Fruit fly (Drosophila melanogaster): ENCODE measurements around the gene mab-21.

mab-21 gene

dm6 chrX:6031692-6032091, 18.7 kb upstream of the mab-21 start (continued):
- TF ChIP-seq BEAF-32 (GFP tag; optimal IDR thresholded peaks at IDR 0.05) (no peak), Hmx (GFP tag; optimal IDR thresholded peaks at IDR 0.05) (no peak), esg (GFP tag; conservative IDR thresholded peaks at IDR 0.05) (peak; percentile 63), ash1 (GFP tag; optimal IDR thresholded peaks at IDR 0.05) (no peak), org-1 (GFP tag; optimal IDR thresholded peaks at IDR 0.05) (peak; percentile 80), CG13424 (tag; optimal IDR thresholded peaks at IDR 0.05) (peak; percentile 86), CG11696 (GFP tag; IDR thresholded peaks at IDR 0.05) (0 out of 2 replicates have a peak, but pooled peaks have one; percentile 38), CG16815 (GFP tag; optimal IDR thresholded peaks at IDR 0.05) (peak; percentile 65), Drgx (GFP tag; IDR thresholded peaks at IDR 0.05) (no peak), Asciz (GFP tag; optimal IDR thresholded peaks at IDR 0.05) (peak; percentile 65), CG9876 (GFP tag; optimal IDR thresholded peaks at IDR 0.05) (peak; percentile 59), rib (GFP tag; IDR thresholded peaks at IDR 0.05) (0 out of 2 replicates have a peak, but pooled peaks have one; percentile 28), shn (GFP tag; optimal IDR thresholded peaks at IDR 0.05) (peak; percentile 60), CG17186 (GFP tag; optimal IDR thresholded peaks at IDR 0.05) (no peak), zen2 (GFP tag; IDR thresholded peaks at IDR 0.05; ENCODE audit: partially characterized antibody) (no peak), grn (GFP tag; optimal IDR thresholded peaks at IDR 0.05) (no peak), bsh (GFP tag; optimal IDR thresholded peaks at IDR 0.05) (peak in 1 of 2 experiments; percentile 85), klu (GFP tag; IDR thresholded peaks at IDR 0.05) (0 out of 2 replicates have a peak, but pooled peaks have one; percentile 19), CG3847 (GFP tag; IDR thresholded peaks at IDR 0.05) (peak; percentile 60), CG4617 (GFP tag; optimal IDR thresholded peaks at IDR 0.05; ENCODE audit: borderline replicate concordance) (no peak), CG31365 (tag; optimal IDR thresholded peaks at IDR 0.05) (peak; percentile 47), Camta (GFP tag; optimal IDR thresholded peaks at IDR 0.05) (peak; percentile 74), ken (GFP tag; IDR thresholded peaks at IDR 0.05) (peak; percentile 84), Doc3 (GFP tag; IDR thresholded peaks at IDR 0.05; ENCODE audit: partially characterized antibody) (no peak), ab (GFP tag; optimal IDR thresholded peaks at IDR 0.05) (peak; percentile 41), Xrp1 (GFP tag; IDR thresholded peaks at IDR 0.05) (peak; percentile 89), fd96Cb (tag; optimal IDR thresholded peaks at IDR 0.05) (peak; percentile 75), ATbp (GFP tag; optimal IDR thresholded peaks at IDR 0.05) (peak; percentile 85), az2 (GFP tag; optimal IDR thresholded peaks at IDR 0.05) (peak; percentile 82), usp (GFP tag; optimal IDR thresholded peaks at IDR 0.05) (no peak), D19B (GFP tag; optimal IDR thresholded peaks at IDR 0.05) (no peak), slou (GFP tag; optimal IDR thresholded peaks at IDR 0.05) (peak; percentile 65), C15 (GFP tag; IDR thresholded peaks at IDR 0.05) (no peak), sr (GFP tag; IDR thresholded peaks at IDR 0.05) (no peak), CG11398 (GFP tag; optimal IDR thresholded peaks at IDR 0.05) (peak; percentile 65), Sox102F (GFP tag; optimal IDR thresholded peaks at IDR 0.05) (peak; percentile 77), CG17385 (GFP tag; optimal IDR thresholded peaks at IDR 0.05) (peak; percentile 70), Dbx (GFP tag; IDR thresholded peaks at IDR 0.05) (peak; percentile 70; the same call in 1 of the 3 replicates), CG15073 (GFP tag; optimal IDR thresholded peaks at IDR 0.05) (peak; percentile 19), stwl (tag; optimal IDR thresholded peaks at IDR 0.05) (no peak), CG6854 (GFP tag; optimal IDR thresholded peaks at IDR 0.05) (peak; percentile 62), cas (GFP tag; IDR thresholded peaks at IDR 0.05) (no peak), run (tag; optimal IDR thresholded peaks at IDR 0.05) (peak; percentile 61), repo (GFP tag; optimal IDR thresholded peaks at IDR 0.05) (peak; percentile 66), ara (GFP tag; IDR thresholded peaks at IDR 0.05) (peak; percentile 84), CG15269 (tag; optimal IDR thresholded peaks at IDR 0.05) (peak; percentile 76), dan (GFP tag; IDR thresholded peaks at IDR 0.05) (peak; percentile 24; the same call in 1 of the 2 replicates), nau (GFP tag; optimal IDR thresholded peaks at IDR 0.05) (peak; percentile 44), CG1529 (GFP tag; optimal IDR thresholded peaks at IDR 0.05) (peak; percentile 65), CG9797 (GFP tag; optimal IDR thresholded peaks at IDR 0.05) (no peak), CG6765 (GFP tag; optimal IDR thresholded peaks at IDR 0.05) (peak; percentile 1)
